Worm (Caenorhabditis elegans) whole organism, late embryonic: ENCODE results near the gene R53.4.

Experiments used
- C08G9.2 ChIP-seq: sonication (generic microtip); optimal IDR thresholded peaks from 2 replicates; lab custom pipeline; 2016; ENCODE audit warnings: mild to moderate bottlenecking, missing genetic modification characterization, moderate library complexity, missing compliant biosample characterization
- C38D4.7 ChIP-seq: fragments of 200-800 bp; sonication (Bioruptor generic); optimal IDR thresholded peaks from 2 replicates; lab custom pipeline; 2018; ENCODE audit warnings: mild to moderate bottlenecking, missing genetic modification characterization, moderate library complexity, missing compliant biosample characterization
- F13H6.1 ChIP-seq: sonication (generic microtip); optimal IDR thresholded peaks from 2 replicates; lab custom pipeline; 2016; ENCODE audit warnings: missing genetic modification characterization, missing compliant biosample characterization
- K02D7.2 ChIP-seq: sonication (generic microtip); optimal IDR thresholded peaks from 2 replicates; lab custom pipeline; 2017; ENCODE audit warnings: mild to moderate bottlenecking, missing genetic modification characterization, missing compliant biosample characterization
- K09A11.1 ChIP-seq: sonication (generic microtip); optimal IDR thresholded peaks from 2 replicates; lab custom pipeline; 2017; ENCODE audit warnings: antibody characterized with exemption, mild to moderate bottlenecking, missing genetic modification characterization, missing compliant biosample characterization; ENCODE audit not compliant: insufficient read depth
- T23F11.4 ChIP-seq: fragments of 200-800 bp; sonication (Bioruptor generic); optimal IDR thresholded peaks from 2 replicates; lab custom pipeline; 2018; ENCODE audit warnings: mild to moderate bottlenecking, missing genetic modification characterization, missing compliant biosample characterization
- Y22D7AL.16 ChIP-seq: sonication (generic microtip); optimal IDR thresholded peaks from 2 replicates; lab custom pipeline; 2016; ENCODE audit warnings: missing genetic modification characterization, missing compliant biosample characterization
- ahr-1 ChIP-seq: sonication (generic microtip); optimal IDR thresholded peaks from 2 replicates; lab custom pipeline; 2016; ENCODE audit warnings: missing genetic modification characterization, missing compliant biosample characterization
- ceh-18 ChIP-seq: sonication (generic microtip); optimal IDR thresholded peaks from 2 replicates; lab custom pipeline; 2016; ENCODE audit warnings: missing genetic modification characterization, missing compliant biosample characterization
- ceh-2 ChIP-seq: sonication (generic microtip); optimal IDR thresholded peaks from 2 replicates; lab custom pipeline; 2016; ENCODE audit warnings: missing genotype, missing genetic modification characterization, missing compliant biosample characterization
- ceh-30 ChIP-seq: fragments of 150-350 bp; optimal IDR thresholded peaks from 2 replicates; lab custom pipeline; 2014; ENCODE audit warnings: missing biosample characterization, missing genetic modification characterization
- ceh-31 ChIP-seq: sonication (generic microtip); optimal IDR thresholded peaks from 2 replicates; lab custom pipeline; 2016; ENCODE audit warnings: missing genetic modification characterization, missing compliant biosample characterization
- ceh-34 ChIP-seq: sonication (generic microtip); optimal IDR thresholded peaks from 2 replicates; lab custom pipeline; 2016; ENCODE audit warnings: mild to moderate bottlenecking, missing genetic modification characterization, missing compliant biosample characterization
- ceh-48 ChIP-seq: sonication (generic microtip); optimal IDR thresholded peaks from 2 replicates; lab custom pipeline; 2016; ENCODE audit warnings: missing genetic modification characterization, inconsistent platforms, missing compliant biosample characterization
- ceh-6 ChIP-seq: fragments of 200-800 bp; sonication (Bioruptor generic); optimal IDR thresholded peaks from 2 replicates; lab custom pipeline; 2018; ENCODE audit warnings: mild to moderate bottlenecking, missing genetic modification characterization, missing compliant biosample characterization
- che-1 ChIP-seq: sonication (generic microtip); optimal IDR thresholded peaks from 2 replicates; lab custom pipeline; 2016; ENCODE audit warnings: mild to moderate bottlenecking, missing genetic modification characterization, missing compliant biosample characterization
- dve-1 ChIP-seq: sonication (generic microtip); optimal IDR thresholded peaks from 2 replicates; lab custom pipeline; 2017; ENCODE audit warnings: antibody characterized with exemption, mild to moderate bottlenecking, missing genetic modification characterization, missing compliant biosample characterization
- elt-2 ChIP-seq: sonication (generic microtip); optimal IDR thresholded peaks from 2 replicates; lab custom pipeline; 2016; ENCODE audit warnings: missing genetic modification reagents, missing genetic modification characterization, missing compliant biosample characterization
- elt-4 ChIP-seq: sonication (generic microtip); optimal IDR thresholded peaks from 2 replicates; lab custom pipeline; 2016; ENCODE audit warnings: missing genetic modification characterization, missing compliant biosample characterization
- ets-4 ChIP-seq: sonication (generic microtip); optimal IDR thresholded peaks from 2 replicates; lab custom pipeline; 2016; ENCODE audit warnings: missing genetic modification characterization, missing compliant biosample characterization
- fax-1 ChIP-seq: sonication (generic microtip); optimal IDR thresholded peaks from 2 replicates; lab custom pipeline; 2016; ENCODE audit warnings: missing genotype, missing genetic modification characterization, missing compliant biosample characterization
- fkh-6 ChIP-seq: sonication (generic microtip); optimal IDR thresholded peaks from 2 replicates; lab custom pipeline; 2016; ENCODE audit warnings: missing genetic modification characterization, missing compliant biosample characterization
- gmeb-2 ChIP-seq: sonication (generic microtip); optimal IDR thresholded peaks from 2 replicates; lab custom pipeline; 2016; ENCODE audit warnings: missing genetic modification characterization, inconsistent platforms, missing compliant biosample characterization
- hlh-13 ChIP-seq: fragments of 200-800 bp; sonication (Bioruptor generic); optimal IDR thresholded peaks from 2 replicates; lab custom pipeline; 2018; ENCODE audit warnings: mild to moderate bottlenecking, missing genetic modification characterization, missing compliant biosample characterization
- hlh-15 ChIP-seq: sonication (generic microtip); optimal IDR thresholded peaks from 2 replicates; lab custom pipeline; 2016; ENCODE audit warnings: missing genetic modification characterization, missing compliant biosample characterization
- hlh-6 ChIP-seq: sonication (generic microtip); optimal IDR thresholded peaks from 2 replicates; lab custom pipeline; 2016; ENCODE audit warnings: missing genotype, missing genetic modification characterization, missing compliant biosample characterization
- hlh-8 ChIP-seq: sonication (generic microtip); optimal IDR thresholded peaks from 2 replicates; lab custom pipeline; 2016; ENCODE audit warnings: missing genotype, missing genetic modification characterization, missing compliant biosample characterization
- lin-11 ChIP-seq: fragments of 200-800 bp; sonication (Bioruptor generic); optimal IDR thresholded peaks from 2 replicates; lab custom pipeline; 2018; ENCODE audit warnings: mild to moderate bottlenecking, missing genetic modification characterization, missing compliant biosample characterization
- madf-2 ChIP-seq: sonication (generic microtip); optimal IDR thresholded peaks from 2 replicates; lab custom pipeline; 2017; ENCODE audit warnings: missing genetic modification characterization, missing compliant biosample characterization
- mec-3 ChIP-seq: sonication (generic microtip); optimal IDR thresholded peaks from 2 replicates; lab custom pipeline; 2016; ENCODE audit warnings: borderline replicate concordance, missing genetic modification characterization, missing compliant biosample characterization
- nhr-11 ChIP-seq: fragments of 150-350 bp; optimal IDR thresholded peaks from 2 replicates; lab custom pipeline; 2014; ENCODE audit warnings: missing biosample characterization, missing genetic modification characterization
- npax-4 ChIP-seq: sonication (generic microtip); optimal IDR thresholded peaks from 2 replicates; lab custom pipeline; 2016; ENCODE audit warnings: missing genetic modification characterization, missing compliant biosample characterization
- pag-3 ChIP-seq: sonication (generic microtip); optimal IDR thresholded peaks from 2 replicates; lab custom pipeline; 2016; ENCODE audit warnings: missing compliant biosample characterization, missing genetic modification characterization, borderline replicate concordance
- pat-9 ChIP-seq: fragments of 200-800 bp; sonication (Bioruptor generic); optimal IDR thresholded peaks from 2 replicates; lab custom pipeline; 2018; ENCODE audit warnings: mild to moderate bottlenecking, missing genetic modification characterization, moderate library complexity, missing compliant biosample characterization
- pax-1 ChIP-seq: fragments of 150-350 bp; optimal IDR thresholded peaks from 2 replicates; lab custom pipeline; 2014; ENCODE audit warnings: missing biosample characterization, missing genetic modification characterization
- pqm-1 ChIP-seq: sonication (generic microtip); optimal IDR thresholded peaks from 2 replicates; lab custom pipeline; 2016; ENCODE audit warnings: missing genetic modification characterization, missing compliant biosample characterization
- pros-1 ChIP-seq: fragments of 150-350 bp; optimal IDR thresholded peaks from 2 replicates; lab custom pipeline; 2014; ENCODE audit warnings: missing biosample characterization, missing genetic modification reagents, missing genetic modification characterization
- ref-2 ChIP-seq: sonication (generic microtip); optimal IDR thresholded peaks from 2 replicates; lab custom pipeline; 2016; ENCODE audit warnings: missing genetic modification characterization, missing compliant biosample characterization
- rnt-1 ChIP-seq: sonication (generic microtip); optimal IDR thresholded peaks from 2 replicates; lab custom pipeline; 2016; ENCODE audit warnings: missing genetic modification characterization, missing compliant biosample characterization
- sox-2 ChIP-seq: fragments of 200-800 bp; sonication (Bioruptor generic); IDR thresholded peaks from 2 replicates; pipeline ENCODE4 v1.3.6; 2022; ENCODE audit warnings: missing genetic modification reagents, missing genetic modification characterization, missing compliant biosample characterization
- sox-4 ChIP-seq: sonication (generic microtip); optimal IDR thresholded peaks from 2 replicates; lab custom pipeline; 2017; ENCODE audit warnings: mild to moderate bottlenecking, missing genetic modification characterization, inconsistent platforms, missing compliant biosample characterization
- tbx-7 ChIP-seq: sonication (generic microtip); optimal IDR thresholded peaks from 2 replicates; lab custom pipeline; 2016; ENCODE audit warnings: missing genotype, missing genetic modification characterization, missing compliant biosample characterization
- ttx-3 ChIP-seq: sonication (generic microtip); optimal IDR thresholded peaks from 2 replicates; lab custom pipeline; 2016; ENCODE audit warnings: missing genetic modification reagents, missing genetic modification characterization, missing compliant biosample characterization
- unc-3 ChIP-seq, 2 experiments: fragments of 200-800 bp in 1 of 2; sonication (Bioruptor generic) in 1 of 2; sonication (generic microtip) in 1 of 2; conservative IDR thresholded peaks in 1 of 2; optimal IDR thresholded peaks in 1 of 2; 2 replicates each; pipeline versions ENCODE4 v1.3.6 to Lab custom; 2016 to 2022; ENCODE audit warnings: missing compliant biosample characterization in 2 of 2, missing genetic modification characterization in 2 of 2, missing genetic modification reagents in 1 of 2
- unc-86 ChIP-seq: sonication (generic microtip); optimal IDR thresholded peaks from 2 replicates; lab custom pipeline; 2016; ENCODE audit warnings: missing genetic modification characterization, missing compliant biosample characterization
- ztf-16 ChIP-seq: sonication (generic microtip); optimal IDR thresholded peaks from 2 replicates; lab custom pipeline; 2017; ENCODE audit warnings: missing genetic modification characterization, missing compliant biosample characterization

R53.4 gene

ce11 chrII:9943837-9944236 is 24.0 kb downstream of the R53.4 start, which contains the start of gene flad-1:
Gene flad-1, plus strand, starts transcription at chrII:9944137.
- no peak for TF ChIP-seq sox-2
- TF ChIP-seq C08G9.2 (tag; lab: Kevin White, UChicago) = no peak
- no peak for TF ChIP-seq ttx-3 (tag; lab: Kevin White, UChicago)
- TF ChIP-seq ceh-2 (tag; lab: Kevin White, UChicago) = no peak
- TF ChIP-seq lin-11 (tag; lab: Kevin White, UChicago) = no peak
- TF ChIP-seq elt-4 = no peak
- no peak for TF ChIP-seq ceh-30 (tag; lab: Kevin White, UChicago)
- no peak for TF ChIP-seq gmeb-2 (tag; lab: Kevin White, UChicago)
- TF ChIP-seq, all 69 proteins: peak for 0

DNA sequence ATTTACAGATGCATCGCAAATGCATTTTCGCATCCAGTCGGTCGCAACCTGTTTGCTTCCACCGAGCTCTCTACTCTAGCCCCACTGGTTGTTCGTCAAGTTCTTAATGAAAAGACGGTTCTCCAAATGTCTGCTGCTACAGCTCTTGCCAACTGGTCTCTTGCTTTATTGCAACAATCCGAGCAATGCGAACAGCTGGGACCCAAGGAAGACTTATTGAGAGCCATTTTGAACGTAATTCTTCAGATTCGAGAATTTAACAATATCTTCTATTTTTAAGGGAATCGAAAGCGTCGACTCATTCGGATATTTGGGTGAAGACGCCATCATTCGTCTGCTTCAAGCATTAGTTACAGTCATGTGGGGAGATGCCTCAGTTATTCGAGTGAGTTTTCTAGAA is 24.6 kb downstream of the R53.4 start:
- TF ChIP-seq unc-3 (GFP tag; conservative IDR thresholded peaks at IDR 0.05; lab: Robert Waterston, UW) (no peak), unc-3 (tag; optimal IDR thresholded peaks at IDR 0.05; lab: Kevin White, UChicago) (no peak), K09A11.1 (tag; lab: Kevin White, UChicago) (no peak), ref-2 (tag; lab: Kevin White, UChicago) (no peak), K02D7.2 (tag; lab: Kevin White, UChicago) (no peak), ets-4 (tag; lab: Kevin White, UChicago) (no peak), unc-86 (tag; lab: Kevin White, UChicago) (no peak), tbx-7 (tag; lab: Kevin White, UChicago) (no peak), pax-1 (tag; lab: Kevin White, UChicago) (no peak), mec-3 (no peak), ceh-30 (tag; lab: Kevin White, UChicago) (no peak), elt-4 (no peak), F13H6.1 (no peak), pqm-1 (tag; lab: Kevin White, UChicago) (no peak), ceh-31 (tag; lab: Kevin White, UChicago) (no peak), hlh-6 (tag; lab: Kevin White, UChicago) (no peak), npax-4 (tag; lab: Kevin White, UChicago) (no peak), nhr-11 (tag; lab: Kevin White, UChicago) (no peak), elt-2 (tag; lab: Kevin White, UChicago) (no peak), pag-3 (no peak), ttx-3 (tag; lab: Kevin White, UChicago) (no peak)

ce11 chrII:9940430-9940829 is 27.4 kb downstream of the R53.4 start, which contains the start of gene ufd-3:
Gene ufd-3, plus strand, starts transcription at chrII:9940753.
- TF ChIP-seq npax-4 (tag; lab: Kevin White, UChicago) (no peak), hlh-6 (tag; lab: Kevin White, UChicago) (peak; percentile 18), ceh-30 (tag; lab: Kevin White, UChicago) (peak; percentile 2), che-1 (tag; lab: Kevin White, UChicago) (peak; percentile 5), ceh-18 (tag; lab: Kevin White, UChicago) (peak; percentile 46), hlh-15 (peak; percentile 24), nhr-11 (tag; lab: Kevin White, UChicago) (peak; percentile 69), sox-4 (tag; lab: Kevin White, UChicago) (no peak), ets-4 (tag; lab: Kevin White, UChicago) (peak; percentile 94), K09A11.1 (tag; lab: Kevin White, UChicago) (no peak), pqm-1 (tag; lab: Kevin White, UChicago) (peak; percentile 56), ceh-34 (tag; lab: Kevin White, UChicago) (peak; percentile 76), sox-2 (no peak), ceh-6 (peak; percentile 3), elt-2 (tag; lab: Kevin White, UChicago) (peak; percentile 74), mec-3 (peak; percentile 77), ttx-3 (tag; lab: Kevin White, UChicago) (peak; percentile 60), fkh-6 (tag; lab: Kevin White, UChicago) (peak; percentile 65), hlh-8 (tag; lab: Kevin White, UChicago) (peak; percentile 85), Y22D7AL.16 (tag; lab: Kevin White, UChicago) (peak; percentile 29), elt-4 (no peak), rnt-1 (tag; lab: Kevin White, UChicago) (peak; percentile 79), hlh-13 (GFP tag; lab: Kevin White, UChicago) (peak; percentile 29), C38D4.7 (GFP tag; lab: Kevin White, UChicago) (no peak), ceh-48 (tag; lab: Kevin White, UChicago) (no peak), pros-1 (tag; lab: Kevin White, UChicago) (no peak), dve-1 (tag; lab: Kevin White, UChicago) (peak; percentile 10), pat-9 (tag; lab: Kevin White, UChicago) (no peak), ahr-1 (peak; percentile 55), ztf-16 (tag; lab: Kevin White, UChicago) (peak; percentile 79), pag-3 (peak; percentile 48), madf-2 (no peak), ceh-31 (tag; lab: Kevin White, UChicago) (peak; percentile 98), fax-1 (tag; lab: Kevin White, UChicago) (peak; percentile 76), T23F11.4 (GFP tag; lab: Kevin White, UChicago) (no peak)
